Fruit fly (Drosophila melanogaster) whole organism, embryonic: ENCODE measurements around the gene CG14817.

Experiments used
- Awh ChIP-seq: fragments of 200-800 bp; sonication (Bioruptor generic); IDR thresholded peaks from 2 replicates; pipeline ENCODE4, ENCODE4 v1.3.6; 2022; ENCODE audit warnings: missing biosample characterization, missing genetic modification characterization
- BEAF-32 ChIP-seq: fragments of 200-800 bp; sonication (Bioruptor generic); optimal IDR thresholded peaks from 3 replicates; lab custom pipeline; 2017; ENCODE audit warnings: missing biosample characterization, missing genetic modification characterization, mild to moderate bottlenecking, moderate library complexity, missing genetic modification reagents
- CG10431 ChIP-seq: fragments of 200-800 bp; sonication (Bioruptor generic); optimal IDR thresholded peaks from 3 replicates; lab custom pipeline; 2018; ENCODE audit warnings: missing biosample characterization, mild to moderate bottlenecking, missing genetic modification characterization
- CG10565 ChIP-seq: fragments of 200-800 bp; sonication (Bioruptor generic); optimal IDR thresholded peaks from 3 replicates; lab custom pipeline; 2016; ENCODE audit warnings: missing biosample characterization, mild to moderate bottlenecking, missing genetic modification characterization
- CG11398 ChIP-seq: fragments of 200-800 bp; sonication (Bioruptor generic); optimal IDR thresholded peaks from 2 replicates; lab custom pipeline; 2016; ENCODE audit warnings: missing biosample characterization, missing genetic modification characterization
- CG15601 ChIP-seq: fragments of 200-800 bp; sonication (Bioruptor generic); optimal IDR thresholded peaks from 3 replicates; lab custom pipeline; 2019; ENCODE audit warnings: missing biosample characterization, mild to moderate bottlenecking, missing genetic modification characterization, moderate library complexity
- CG17186 ChIP-seq: fragments of 200-800 bp; sonication (Bioruptor generic); optimal IDR thresholded peaks from 3 replicates; lab custom pipeline; 2017; ENCODE audit warnings: missing biosample characterization, missing genetic modification reagents, missing genetic modification characterization
- CG18011 ChIP-seq: fragments of 200-800 bp; sonication (Bioruptor generic); optimal IDR thresholded peaks from 2 replicates; lab custom pipeline; 2017; ENCODE audit warnings: missing biosample characterization, missing genetic modification characterization, mild to moderate bottlenecking, moderate library complexity, missing genotype
- CG4820 ChIP-seq: fragments of 200-800 bp; sonication (Bioruptor generic); optimal IDR thresholded peaks from 3 replicates; lab custom pipeline; 2016; ENCODE audit warnings: missing biosample characterization, missing genetic modification characterization
- CG5180 ChIP-seq: fragments of 200-800 bp; sonication (Bioruptor generic); optimal IDR thresholded peaks from 3 replicates; lab custom pipeline; 2017; ENCODE audit warnings: missing biosample characterization, missing genetic modification characterization, mild to moderate bottlenecking, moderate library complexity, missing genetic modification reagents
- CG6175 ChIP-seq: fragments of 200-800 bp; sonication (Bioruptor generic); IDR thresholded peaks from 3 replicates; pipeline ENCODE4 v1.3.6; 2022; ENCODE audit warnings: missing biosample characterization, missing genetic modification characterization
- CG6254 ChIP-seq: fragments of 200-800 bp; sonication (Bioruptor generic); optimal IDR thresholded peaks from 3 replicates; lab custom pipeline; 2017; ENCODE audit warnings: mild to moderate bottlenecking, missing biosample characterization, missing genetic modification reagents, missing genetic modification characterization
- CG6654 ChIP-seq: fragments of 200-800 bp; sonication (Bioruptor generic); optimal IDR thresholded peaks from 2 replicates; lab custom pipeline; 2017; ENCODE audit warnings: missing biosample characterization, mild to moderate bottlenecking, missing genetic modification characterization
- CG7357 ChIP-seq: fragments of 200-800 bp; sonication (Bioruptor generic); IDR thresholded peaks from 3 replicates; pipeline ENCODE4 v1.3.6; 2022; ENCODE audit warnings: missing biosample characterization, missing genetic modification characterization
- CG7372 ChIP-seq: fragments of 200-800 bp; sonication (Bioruptor generic); IDR thresholded peaks from 2 replicates; pipeline ENCODE4 v1.3.6; 2022; ENCODE audit warnings: missing biosample characterization, missing genetic modification characterization
- CG7556 ChIP-seq: fragments of 200-800 bp; sonication (Bioruptor generic); optimal IDR thresholded peaks from 2 replicates; lab custom pipeline; 2017; ENCODE audit warnings: missing biosample characterization, mild to moderate bottlenecking, missing genetic modification characterization
- CG8359 ChIP-seq: fragments of 200-800 bp; sonication (Bioruptor generic); optimal IDR thresholded peaks from 2 replicates; lab custom pipeline; 2017; ENCODE audit warnings: missing biosample characterization, mild to moderate bottlenecking, missing genetic modification characterization, borderline replicate concordance
- CG8924 ChIP-seq: fragments of 200-800 bp; optimal IDR thresholded peaks from 3 replicates; lab custom pipeline; 2019; ENCODE audit warnings: missing biosample characterization, mild to moderate bottlenecking, missing genetic modification characterization, moderate library complexity
- Dip3 ChIP-seq: fragments of 200-800 bp; sonication (Bioruptor generic); optimal IDR thresholded peaks from 3 replicates; lab custom pipeline; 2016; ENCODE audit warnings: missing biosample characterization, missing genetic modification characterization
- HmgD ChIP-seq: fragments of 200-800 bp; sonication (Bioruptor generic); optimal IDR thresholded peaks from 3 replicates; lab custom pipeline; 2016; ENCODE audit warnings: missing biosample characterization, missing genetic modification characterization
- HmgZ ChIP-seq: fragments of 200-800 bp; sonication (Bioruptor generic); optimal IDR thresholded peaks from 2 replicates; lab custom pipeline; 2018; ENCODE audit warnings: missing biosample characterization, mild to moderate bottlenecking, missing genetic modification characterization
- Hr51 ChIP-seq, 2 experiments: fragments of 200-800 bp; sonication (Bioruptor generic); optimal IDR thresholded peaks; 2 replicates in 1 of 2; 3 replicates in 1 of 2; lab custom pipeline; 2016 to 2018; ENCODE audit warnings: missing biosample characterization in 2 of 2, missing genetic modification characterization in 2 of 2, mild to moderate bottlenecking in 1 of 2, moderate library complexity in 1 of 2
- NFAT ChIP-seq: fragments of 200-800 bp; sonication (Bioruptor generic); IDR thresholded peaks from 2 replicates; pipeline ENCODE4 v1.3.6; 2022; ENCODE audit warnings: missing biosample characterization, missing genetic modification characterization
- NK7.1 ChIP-seq: fragments of 200-800 bp; sonication (Bioruptor generic); optimal IDR thresholded peaks from 3 replicates; lab custom pipeline; 2016; ENCODE audit warnings: missing biosample characterization, missing genetic modification characterization
- Side ChIP-seq: fragments of 200-800 bp; sonication (Bioruptor generic); optimal IDR thresholded peaks from 2 replicates; lab custom pipeline; 2016; ENCODE audit warnings: missing biosample characterization, missing genetic modification characterization
- Vsx1 ChIP-seq: fragments of 200-800 bp; sonication (Bioruptor generic); optimal IDR thresholded peaks from 2 replicates; lab custom pipeline; 2017; ENCODE audit warnings: missing biosample characterization, mild to moderate bottlenecking, missing genetic modification characterization, missing genetic modification reagents
- amos ChIP-seq: fragments of 200-800 bp; sonication (Bioruptor generic); IDR thresholded peaks from 2 replicates; pipeline ENCODE4 v1.3.6; 2022; ENCODE audit warnings: missing biosample characterization, missing genetic modification characterization; ENCODE audit not compliant: partially characterized antibody
- cad ChIP-seq: fragments of >200 bp; optimal IDR thresholded peaks from 2 replicates; lab custom pipeline; 2017; ENCODE audit warnings: missing biosample characterization, missing genetic modification characterization
- cg ChIP-seq: fragments of 200-800 bp; sonication (Bioruptor generic); optimal IDR thresholded peaks from 3 replicates; lab custom pipeline; 2019; ENCODE audit warnings: missing biosample characterization, mild to moderate bottlenecking, missing genetic modification characterization, moderate library complexity
- disco-r ChIP-seq: fragments of 200-800 bp; sonication (Bioruptor generic); optimal IDR thresholded peaks from 2 replicates; lab custom pipeline; 2016; ENCODE audit warnings: missing biosample characterization, missing genetic modification characterization
- ems ChIP-seq: fragments of 200-800 bp; sonication (Bioruptor generic); optimal IDR thresholded peaks from 3 replicates; lab custom pipeline; 2016; ENCODE audit warnings: missing biosample characterization, missing genetic modification characterization
- fd3F ChIP-seq: fragments of 200-800 bp; sonication (Bioruptor generic); optimal IDR thresholded peaks from 2 replicates; lab custom pipeline; 2018; ENCODE audit warnings: missing biosample characterization, mild to moderate bottlenecking, missing genetic modification characterization, moderate library complexity
- gcm2 ChIP-seq: fragments of 200-800 bp; sonication (Bioruptor generic); optimal IDR thresholded peaks from 2 replicates; lab custom pipeline; 2016; ENCODE audit warnings: missing biosample characterization, missing genetic modification characterization
- grau ChIP-seq: fragments of 200-800 bp; optimal IDR thresholded peaks from 3 replicates; lab custom pipeline; 2019; ENCODE audit warnings: missing biosample characterization, mild to moderate bottlenecking, missing genetic modification characterization, moderate library complexity
- gro ChIP-seq: fragments of 200-800 bp; sonication (Bioruptor generic); optimal IDR thresholded peaks from 2 replicates; lab custom pipeline; 2016; ENCODE audit warnings: missing biosample characterization, missing genetic modification characterization
- jumu ChIP-seq: fragments of 200-800 bp; sonication (Bioruptor generic); optimal IDR thresholded peaks from 3 replicates; lab custom pipeline; 2016; ENCODE audit warnings: missing biosample characterization, missing genetic modification characterization
- lola ChIP-seq, 3 experiments: fragments of >200 bp in 2 of 3; fragments of 200-800 bp in 1 of 3; sonication (Bioruptor generic) in 1 of 3; optimal IDR thresholded peaks; 2 replicates each; lab custom pipeline; 2017 to 2019; ENCODE audit warnings: missing biosample characterization in 3 of 3, missing genetic modification characterization in 3 of 3, mild to moderate bottlenecking in 1 of 3, moderate library complexity in 1 of 3
- oc ChIP-seq: fragments of 200-800 bp; sonication (Bioruptor generic); optimal IDR thresholded peaks from 2 replicates; lab custom pipeline; 2018; ENCODE audit warnings: missing biosample characterization, mild to moderate bottlenecking, missing genetic modification characterization, moderate library complexity
- phol ChIP-seq: fragments of 200-800 bp; sonication (Bioruptor generic); optimal IDR thresholded peaks from 3 replicates; lab custom pipeline; 2018; ENCODE audit warnings: missing biosample characterization, mild to moderate bottlenecking, missing genetic modification characterization, moderate library complexity
- pnt ChIP-seq: fragments of 200-800 bp; sonication (Bioruptor generic); optimal IDR thresholded peaks from 3 replicates; lab custom pipeline; 2016; ENCODE audit warnings: missing biosample characterization, missing genetic modification characterization
- psq ChIP-seq: fragments of 200-800 bp; sonication (Bioruptor generic); optimal IDR thresholded peaks from 2 replicates; lab custom pipeline; 2017; ENCODE audit warnings: missing biosample characterization, missing genetic modification characterization
- repo ChIP-seq: fragments of 200-800 bp; sonication (Bioruptor generic); optimal IDR thresholded peaks from 2 replicates; lab custom pipeline; 2016; ENCODE audit warnings: missing biosample characterization, missing genetic modification characterization
- ro ChIP-seq: fragments of 200-800 bp; sonication (Bioruptor generic); IDR thresholded peaks from 2 replicates; pipeline ENCODE4 v1.3.6; 2022; ENCODE audit warnings: missing biosample characterization, missing genetic modification characterization
- salm ChIP-seq: fragments of 200-800 bp; sonication (Bioruptor generic); optimal IDR thresholded peaks from 2 replicates; lab custom pipeline; 2018; ENCODE audit warnings: missing biosample characterization, mild to moderate bottlenecking, missing genetic modification characterization
- slou ChIP-seq: fragments of 200-800 bp; sonication (Bioruptor generic); optimal IDR thresholded peaks from 3 replicates; lab custom pipeline; 2016; ENCODE audit warnings: missing biosample characterization, missing genetic modification characterization
- sr ChIP-seq: fragments of 200-800 bp; sonication (Bioruptor generic); IDR thresholded peaks from 3 replicates; pipeline ENCODE4 v1.3.6; 2022; ENCODE audit warnings: missing biosample characterization, missing genetic modification characterization
- tll ChIP-seq, 2 experiments: fragments of 200-800 bp in 1 of 2; fragments of >200 bp in 1 of 2; sonication (Bioruptor generic) in 1 of 2; optimal IDR thresholded peaks; 2 replicates each; lab custom pipeline; 2017 to 2019; ENCODE audit warnings: missing biosample characterization in 2 of 2, missing genetic modification characterization in 2 of 2, mild to moderate bottlenecking in 1 of 2, moderate library complexity in 1 of 2
- tna ChIP-seq: fragments of 200-800 bp; sonication (Bioruptor generic); IDR thresholded peaks from 2 replicates; pipeline ENCODE4 v1.3.6; 2022; ENCODE audit warnings: missing biosample characterization, missing genetic modification characterization; ENCODE audit not compliant: partially characterized antibody
- vvl ChIP-seq: fragments of 200-800 bp; sonication (Bioruptor generic); IDR thresholded peaks from 2 replicates; pipeline ENCODE4 v1.3.6; 2022; ENCODE audit warnings: missing biosample characterization, missing genetic modification characterization
- z ChIP-seq: fragments of 200-800 bp; sonication (Bioruptor generic); IDR thresholded peaks from 3 replicates; pipeline ENCODE4 v1.3.6; 2022; ENCODE audit warnings: missing biosample characterization, missing genetic modification characterization

Gene CG14817

DNA sequence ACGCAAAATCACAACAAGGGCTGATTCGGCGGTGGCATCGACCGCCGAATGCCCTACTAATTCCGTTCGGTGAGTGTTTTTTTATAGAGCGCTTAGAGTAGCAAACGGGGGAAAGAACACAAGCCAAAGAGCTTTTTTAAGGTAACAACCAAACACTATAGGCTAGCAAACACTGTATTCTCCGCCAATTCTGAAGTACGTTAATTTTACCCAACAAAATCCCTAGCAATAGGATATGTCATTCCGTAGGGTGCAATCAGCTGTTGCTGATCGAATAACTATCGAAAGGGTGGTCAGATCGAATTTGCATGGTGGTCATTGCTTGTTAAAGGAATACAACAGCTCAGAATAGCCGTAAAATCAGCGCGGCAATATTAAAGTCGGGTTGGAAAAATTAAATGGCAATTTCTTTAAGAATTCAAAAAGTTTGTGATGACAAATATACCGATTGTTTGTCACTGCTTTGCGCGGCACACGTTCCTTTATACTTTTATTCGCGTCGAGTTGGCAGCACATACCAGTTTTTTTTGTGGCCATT, 30.7 kb upstream of the CG14817 start, which contains the start of gene mip130 (continued):
- TF ChIP-seq fd3F (peak; percentile 34), gro (GFP tag; lab: Kevin White, UChicago) (no peak), CG6175 (GFP tag; lab: Robert Waterston, UW) (no peak), CG10565 (GFP tag; lab: Kevin White, UChicago) (no peak), slou (GFP tag; lab: Kevin White, UChicago) (no peak), CG5180 (GFP tag; lab: Kevin White, UChicago) (no peak), sr (no peak), CG4820 (GFP tag; lab: Kevin White, UChicago) (peak; percentile 17), grau (tag; lab: Kevin White, UChicago) (peak; percentile 57), CG7556 (GFP tag; lab: Kevin White, UChicago) (peak; percentile 51), amos (GFP tag; lab: Robert Waterston, UW) (peak; percentile 66), oc (no peak), CG15601 (tag; lab: Kevin White, UChicago) (no peak), CG6254 (GFP tag; lab: Kevin White, UChicago) (no peak), CG18011 (GFP tag; lab: Kevin White, UChicago) (no peak), ems (peak; percentile 25), CG11398 (GFP tag; lab: Kevin White, UChicago) (no peak), cg (GFP tag; lab: Kevin White, UChicago) (no peak), HmgD (GFP tag; lab: Kevin White, UChicago) (no peak), CG8359 (no peak), CG8924 (tag; lab: Kevin White, UChicago) (peak; percentile 55), CG6654 (GFP tag; lab: Kevin White, UChicago) (no peak), z (GFP tag; lab: Robert Waterston, UW) (no peak), CG17186 (GFP tag; lab: Kevin White, UChicago) (peak; percentile 7), BEAF-32 (GFP tag; lab: Kevin White, UChicago) (peak; percentile 80), salm (tag; lab: Kevin White, UChicago) (no peak), HmgZ (tag; lab: Kevin White, UChicago) (peak; percentile 31), CG7357 (no peak), CG10431 (peak; percentile 12), pnt (peak; percentile 46), phol (tag; lab: Kevin White, UChicago) (peak; percentile 40), psq (GFP tag; lab: Kevin White, UChicago) (no peak), lola (GFP tag; optimal IDR thresholded peaks at IDR 0.05; lab: Kevin White, UChicago) (peak in 1 of 3 experiments; percentile 18), Dip3 (GFP tag; lab: Kevin White, UChicago) (peak; percentile 66), ro (GFP tag; lab: Robert Waterston, UW) (no peak), CG7372 (0 out of 2 replicates have a peak, but pooled peaks have one; percentile 30), NFAT (GFP tag; lab: Robert Waterston, UW) (peak; percentile 32; the same call in 1 of the 2 replicates), Awh (GFP tag; lab: Robert Waterston, UW) (no peak), vvl (peak; percentile 19), Vsx1 (GFP tag; lab: Kevin White, UChicago) (no peak), NK7.1 (no peak), tna (GFP tag; lab: Robert Waterston, UW) (0 out of 2 replicates have a peak, but pooled peaks have one; percentile 18), Side (GFP tag; lab: Kevin White, UChicago) (no peak), cad (GFP tag; lab: Kevin White, UChicago) (no peak), disco-r (GFP tag; lab: Kevin White, UChicago) (no peak), repo (GFP tag; lab: Kevin White, UChicago) (no peak), Hr51 (GFP tag; optimal IDR thresholded peaks at IDR 0.05; lab: Kevin White, UChicago) (peak in 1 of 2 experiments; percentile 51), jumu (GFP tag; lab: Kevin White, UChicago) (peak; percentile 61), tll (GFP tag; optimal IDR thresholded peaks at IDR 0.05; lab: Kevin White, UChicago) (no peak), gcm2 (GFP tag; lab: Kevin White, UChicago) (no peak)
